Fruit fly (Drosophila melanogaster) whole organism, prepupa: ENCODE measurements around the gene CG33325.

ENCODE experiments used
- CG10631 ChIP-seq: fragments of 200-800 bp; sonication (Bioruptor generic); optimal IDR thresholded peaks from 2 replicates; lab custom pipeline; 2016; ENCODE audit warnings: missing biosample characterization, missing genetic modification characterization
- CG10669 ChIP-seq: fragments of 200-800 bp; sonication (Bioruptor generic); optimal IDR thresholded peaks from 3 replicates; lab custom pipeline; 2018; ENCODE audit warnings: missing biosample characterization, mild to moderate bottlenecking, missing genetic modification characterization, moderate library complexity
- CG32006 ChIP-seq: fragments of 200-800 bp; sonication (Bioruptor generic); optimal IDR thresholded peaks from 3 replicates; lab custom pipeline; 2017; ENCODE audit warnings: missing biosample characterization, mild to moderate bottlenecking, missing genetic modification characterization
- CG6276 ChIP-seq: fragments of 200-800 bp; sonication (Bioruptor generic); optimal IDR thresholded peaks from 2 replicates; lab custom pipeline; 2017; ENCODE audit warnings: missing biosample characterization, mild to moderate bottlenecking, missing genetic modification characterization
- Eip93F ChIP-seq: fragments of 200-800 bp; sonication (Bioruptor generic); optimal IDR thresholded peaks from 2 replicates; lab custom pipeline; 2016; ENCODE audit warnings: missing biosample characterization, mild to moderate bottlenecking, missing genetic modification characterization
- Hr38 ChIP-seq: sonication (Bioruptor generic); optimal IDR thresholded peaks from 2 replicates; lab custom pipeline; 2016; ENCODE audit warnings: missing biosample characterization, missing genetic modification characterization
- Lpt ChIP-seq: fragments of 200-800 bp; sonication (Bioruptor generic); optimal IDR thresholded peaks from 3 replicates; lab custom pipeline; 2016; ENCODE audit warnings: missing biosample characterization, missing genetic modification characterization
- Sox102F ChIP-seq: fragments of 200-800 bp; sonication (Bioruptor generic); optimal IDR thresholded peaks from 2 replicates; lab custom pipeline; 2016; ENCODE audit warnings: missing biosample characterization, mild to moderate bottlenecking, missing genetic modification characterization
- salr ChIP-seq, 2 experiments: fragments of 200-800 bp; sonication (Bioruptor generic); optimal IDR thresholded peaks; 3 replicates each; lab custom pipeline; 2016 to 2018; ENCODE audit warnings: missing biosample characterization in 2 of 2, missing genetic modification characterization in 2 of 2, mild to moderate bottlenecking in 1 of 2

dm6 chr3R:8725179-8725578 lies 45.3 kb upstream of the CG33325 start, which contains the start of gene ouib:
- TF ChIP-seq CG6276 (GFP tag; lab: Kevin White, UChicago) (no peak), CG10631 (GFP tag; lab: Kevin White, UChicago) (no peak), Hr38 (GFP tag; lab: Kevin White, UChicago) (no peak), Sox102F (GFP tag; lab: Kevin White, UChicago) (no peak), CG10669 (no peak), Lpt (no peak), CG32006 (GFP tag; lab: Kevin White, UChicago) (no peak), salr (GFP tag; optimal IDR thresholded peaks at IDR 0.05; lab: Kevin White, UChicago) (no peak), Eip93F (GFP tag; lab: Kevin White, UChicago) (no peak)
